Worm (Caenorhabditis elegans) whole organism, L2 larva: ENCODE data around the gene twk-12.

ENCODE experiments used
- C34F6.9 ChIP-seq: fragments of 150-350 bp; optimal IDR thresholded peaks from 2 replicates; lab custom pipeline; 2014; ENCODE audit warnings: missing biosample characterization, missing genetic modification characterization
- F13H6.1 ChIP-seq: sonication (generic microtip); optimal IDR thresholded peaks from 2 replicates; lab custom pipeline; 2016; ENCODE audit warnings: missing genetic modification characterization, missing compliant biosample characterization
- R02D3.7 ChIP-seq: fragments of 150-350 bp; optimal IDR thresholded peaks from 2 replicates; lab custom pipeline; 2014; ENCODE audit warnings: missing biosample characterization, missing genetic modification characterization
- ama-1 ChIP-seq: fragments of 150-350 bp; optimal IDR thresholded peaks from 2 replicates; lab custom pipeline; 2018; ENCODE audit warnings: inconsistent platforms
- elt-3 ChIP-seq: sonication (generic microtip); optimal IDR thresholded peaks from 2 replicates; lab custom pipeline; 2017; ENCODE audit warnings: missing biosample characterization, missing genetic modification characterization
- lin-11 ChIP-seq: fragments of 150-350 bp; sonication (generic microtip); optimal IDR thresholded peaks from 2 replicates; lab custom pipeline; 2014; ENCODE audit warnings: missing biosample characterization, missing genetic modification characterization, inconsistent platforms, mixed read lengths
- nhr-237 ChIP-seq: fragments of 150-350 bp; optimal IDR thresholded peaks from 2 replicates; lab custom pipeline; 2014; ENCODE audit warnings: missing biosample characterization, missing genetic modification characterization
- snpc-4 ChIP-seq: fragments of 150-350 bp; optimal IDR thresholded peaks from 2 replicates; lab custom pipeline; 2014; ENCODE audit warnings: missing biosample characterization, missing genetic modification characterization
- unc-62 ChIP-seq: fragments of 150-350 bp; optimal IDR thresholded peaks from 2 replicates; lab custom pipeline; 2014; ENCODE audit warnings: missing biosample characterization, missing genetic modification reagents, missing genetic modification characterization
- ztf-11 ChIP-seq: sonication (generic microtip); optimal IDR thresholded peaks from 2 replicates; lab custom pipeline; 2017; ENCODE audit warnings: missing biosample characterization, missing genetic modification characterization

- TF ChIP-seq F13H6.1 (tag; lab: Kevin White, UChicago) (no peak), ama-1 (lab: Kevin White, UChicago) (no peak), snpc-4 (tag; lab: Kevin White, UChicago) (no peak), lin-11 (tag; lab: Kevin White, UChicago) (peak; percentile 45), unc-62 (no peak), R02D3.7 (tag; lab: Kevin White, UChicago) (no peak), ztf-11 (tag; lab: Kevin White, UChicago) (no peak), C34F6.9 (no peak), nhr-237 (no peak), elt-3 (tag; lab: Kevin White, UChicago) (no peak)
Observed at ce11 chrV:10708346-10708745, 41.0 kb downstream of the twk-12 start.
